Worm (Caenorhabditis elegans): Measurements from ENCODE around the gene pen-2.

ce11 chrIII:11371236-11371635 is 28.1 kb downstream of the pen-2 start:
- TF ChIP-seq pes-1 (GFP tag; IDR thresholded peaks at IDR 0.05), result peak; percentile 95
- peak; percentile 80 for TF ChIP-seq ceh-13 (GFP tag; optimal IDR thresholded peaks at IDR 0.05)
- TF ChIP-seq ama-1 (optimal IDR thresholded peaks at IDR 0.05), result no peak
- peak; percentile 91 for TF ChIP-seq tbx-37 (GFP tag; conservative IDR thresholded peaks at IDR 0.05)
- peak; percentile 93 for TF ChIP-seq flt-1 (GFP tag; IDR thresholded peaks at IDR 0.05)
- peak; percentile 82 for TF ChIP-seq ets-7 (tag; optimal IDR thresholded peaks at IDR 0.05)
- peak; percentile 84 for TF ChIP-seq tra-4 (tag; optimal IDR thresholded peaks at IDR 0.05)
- TF ChIP-seq aly-1 (tag; optimal IDR thresholded peaks at IDR 0.05), result peak; percentile 93
- peak; percentile 96 for TF ChIP-seq scrt-1 (GFP tag; IDR thresholded peaks at IDR 0.05)
- peak; percentile 93 for TF ChIP-seq tbx-11 (GFP tag; IDR thresholded peaks at IDR 0.05)

Measured in whole organism, early embryonic.